Worm (Caenorhabditis elegans): ENCODE results near the gene pat-3.

The pat-3 gene

DNA sequence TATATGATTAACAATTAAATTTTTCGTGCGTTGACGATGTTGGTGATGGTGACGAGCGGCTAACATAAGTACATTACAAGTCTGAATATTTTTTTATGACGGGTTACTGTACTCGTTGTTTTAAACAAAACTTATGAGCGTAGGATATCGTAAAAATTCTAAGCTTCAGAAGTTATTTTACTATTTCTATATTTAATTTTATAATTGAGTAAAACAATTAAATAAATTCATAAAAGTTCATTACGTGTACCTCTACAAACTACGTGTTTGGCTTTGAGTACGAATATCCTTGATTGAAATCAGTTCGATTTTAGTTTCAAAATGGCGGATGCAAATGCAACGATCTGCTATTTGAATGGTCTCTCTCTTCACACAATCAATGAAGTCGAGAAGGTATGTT is 14.2 kb upstream of the pat-3 start, which contains the start of gene F37A8.1:
Gene F37A8.1, plus strand, starts transcription at position 301 of the 400 bp plus-strand sequence.
- TF ChIP-seq elt-3 (tag; optimal IDR thresholded peaks at IDR 0.05), result no peak
- TF ChIP-seq eor-1 (tag; optimal IDR thresholded peaks at IDR 0.05), result no peak
- no peak for TF ChIP-seq skn-1 (tag; optimal IDR thresholded peaks at IDR 0.05)
- no peak for TF ChIP-seq mml-1 (tag; optimal IDR thresholded peaks at IDR 0.05)

DNA sequence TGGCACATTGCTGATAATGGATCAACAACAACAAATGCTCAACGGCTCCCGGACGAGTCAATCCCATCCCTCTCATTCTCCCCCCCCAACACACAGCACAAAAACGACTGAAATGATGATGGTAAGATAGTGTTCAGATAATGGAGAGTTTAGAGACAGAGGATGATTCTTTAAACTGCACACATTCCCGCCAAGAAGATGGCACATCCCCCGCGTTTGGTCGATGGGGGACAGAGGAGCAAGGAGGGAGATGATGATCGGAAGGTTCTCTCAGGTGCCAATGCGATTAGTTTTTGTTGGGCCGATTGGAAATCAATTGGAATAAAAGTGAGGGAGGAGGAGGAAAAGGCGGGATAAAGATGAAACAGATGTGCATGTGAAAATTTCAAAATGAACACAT is 13.5 kb upstream of the pat-3 start:
- TF ChIP-seq unc-39 (tag; optimal IDR thresholded peaks at IDR 0.05) (no peak), egl-5 (tag; optimal IDR thresholded peaks at IDR 0.05) (peak; percentile 67)

DNA sequence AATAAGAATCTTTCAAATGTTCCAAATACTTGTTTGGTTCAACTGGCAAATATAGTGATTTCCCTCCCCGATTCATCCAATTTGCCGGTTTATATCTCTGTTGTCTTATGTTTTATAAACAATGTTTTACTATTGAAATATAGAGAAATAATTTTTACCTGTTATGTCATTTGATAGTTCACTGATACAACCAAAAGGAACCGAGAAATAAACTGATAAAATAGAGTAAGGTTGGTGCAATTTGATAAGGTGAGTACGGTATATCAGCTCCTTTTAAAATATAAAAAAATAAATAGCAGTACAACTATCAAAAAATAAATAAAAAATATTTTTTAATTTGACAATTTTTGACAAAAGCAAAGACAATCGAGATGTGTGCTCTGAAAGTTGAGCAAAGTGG is 12.9 kb upstream of the pat-3 start:
- TF ChIP-seq nhr-28 (tag; optimal IDR thresholded peaks at IDR 0.05), result no peak
- TF ChIP-seq fkh-10 (GFP tag; optimal IDR thresholded peaks at IDR 0.05), result no peak
- no peak for TF ChIP-seq sea-2 (GFP tag; optimal IDR thresholded peaks at IDR 0.05)
- no peak for TF ChIP-seq elt-2 (tag; optimal IDR thresholded peaks at IDR 0.05)
- TF ChIP-seq nhr-11 (tag; optimal IDR thresholded peaks at IDR 0.05), result no peak
- TF ChIP-seq ZK546.5 (tag; optimal IDR thresholded peaks at IDR 0.05), result no peak
- TF ChIP-seq lsy-12 (tag; optimal IDR thresholded peaks at IDR 0.05), result no peak
- TF ChIP-seq nhr-25 (tag; optimal IDR thresholded peaks at IDR 0.05), result no peak
- TF ChIP-seq pqm-1 (tag; optimal IDR thresholded peaks at IDR 0.05), result no peak
- no peak for TF ChIP-seq ceh-28 (tag; optimal IDR thresholded peaks at IDR 0.05)
- TF ChIP-seq daf-12 (tag; optimal IDR thresholded peaks at IDR 0.05), result no peak
- TF ChIP-seq zag-1 (tag; optimal IDR thresholded peaks at IDR 0.05), result no peak
- no peak for TF ChIP-seq ztf-11 (tag; optimal IDR thresholded peaks at IDR 0.05)
- TF ChIP-seq jun-1 (tag; optimal IDR thresholded peaks at IDR 0.05), result no peak
- no peak for TF ChIP-seq ceh-9 (tag; optimal IDR thresholded peaks at IDR 0.05)

DNA sequence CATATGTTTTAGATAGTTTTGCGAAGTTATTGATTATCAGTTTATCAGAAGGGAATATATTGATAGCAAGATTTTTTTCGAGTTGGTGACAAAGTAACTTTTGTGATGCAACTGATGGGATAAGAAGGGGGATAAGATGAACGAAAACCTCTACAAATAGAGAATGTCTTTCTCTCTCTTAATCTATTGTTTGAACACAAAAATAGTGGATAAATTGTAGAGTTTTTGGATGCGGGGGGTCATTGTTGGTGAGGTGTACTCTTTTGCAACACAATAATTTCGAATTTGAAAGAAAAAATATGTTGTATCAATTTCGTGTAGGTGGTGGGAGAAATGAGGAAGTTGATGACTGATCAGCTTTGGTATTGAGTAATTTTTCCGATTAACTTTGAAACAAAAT is 12.2 kb upstream of the pat-3 start, which contains the start of gene ZK1058.9:
Gene ZK1058.9, minus strand, starts transcription at position 101 of the 400 bp plus-strand sequence.
- no peak for TF ChIP-seq aly-2 (tag; optimal IDR thresholded peaks at IDR 0.05)
- no peak for TF ChIP-seq ZK546.5 (tag; optimal IDR thresholded peaks at IDR 0.05)
- TF ChIP-seq nhr-43 (tag; optimal IDR thresholded peaks at IDR 0.05; ENCODE audit: poor library complexity, severe bottlenecking), result no peak
- no peak for TF ChIP-seq nhr-23 (tag; optimal IDR thresholded peaks at IDR 0.05)
- no peak for TF ChIP-seq nhr-11 (tag; optimal IDR thresholded peaks at IDR 0.05)
- TF ChIP-seq elt-2 (tag; optimal IDR thresholded peaks at IDR 0.05), result no peak
- no peak for TF ChIP-seq fos-1 (tag; optimal IDR thresholded peaks at IDR 0.05)
- TF ChIP-seq jun-1 (tag; optimal IDR thresholded peaks at IDR 0.05), result no peak
- TF ChIP-seq ama-1 (optimal IDR thresholded peaks at IDR 0.05), result no peak
- TF ChIP-seq hmg-11 (tag; optimal IDR thresholded peaks at IDR 0.05), result no peak
- TF ChIP-seq mdl-1 (tag; optimal IDR thresholded peaks at IDR 0.05), result no peak
- no peak for TF ChIP-seq R02D3.7 (tag; optimal IDR thresholded peaks at IDR 0.05)
- TF ChIP-seq eor-1 (tag; optimal IDR thresholded peaks at IDR 0.05), result no peak
- no peak for TF ChIP-seq ceh-16 (tag; optimal IDR thresholded peaks at IDR 0.05)
- no peak for TF ChIP-seq lin-39 (tag; optimal IDR thresholded peaks at IDR 0.05)
- TF ChIP-seq unc-62 (GFP tag; optimal IDR thresholded peaks at IDR 0.05), result no peak
- no peak for TF ChIP-seq unc-39 (tag; optimal IDR thresholded peaks at IDR 0.05)
- no peak for TF ChIP-seq ztf-4 (tag; optimal IDR thresholded peaks at IDR 0.05)
- TF ChIP-seq nhr-28 (tag; optimal IDR thresholded peaks at IDR 0.05), result no peak
- no peak for TF ChIP-seq nhr-76 (tag; optimal IDR thresholded peaks at IDR 0.05)

DNA sequence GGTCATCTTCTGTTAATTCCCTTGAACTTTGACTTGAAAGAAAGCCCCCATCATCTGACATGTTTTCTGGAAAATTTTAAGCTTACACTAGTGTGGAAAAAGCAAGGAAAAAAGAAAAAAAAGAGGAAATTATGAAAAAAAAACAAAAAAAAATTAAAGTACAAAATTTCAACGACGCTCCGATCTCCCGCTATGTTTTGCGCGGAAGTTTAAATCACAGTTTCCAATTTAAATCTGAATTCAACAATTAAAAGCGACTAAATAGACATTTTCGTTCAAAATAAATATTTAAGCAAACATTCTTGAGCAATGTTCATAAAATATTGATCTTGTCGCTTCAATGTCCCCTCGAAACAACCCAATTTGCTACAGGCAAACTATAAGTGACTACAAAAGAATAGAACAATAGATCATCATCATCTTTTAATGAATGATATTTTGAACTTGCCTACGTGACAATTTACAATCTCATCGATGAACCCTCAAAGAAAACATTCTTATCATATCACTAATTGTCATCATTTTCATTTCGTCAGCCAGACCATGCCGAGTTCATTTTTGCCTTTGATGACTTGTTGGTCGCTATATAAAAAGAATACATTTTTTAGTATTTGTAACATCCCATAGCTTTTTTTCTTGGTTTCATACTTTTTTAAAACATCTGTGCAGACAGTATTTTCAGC is 7.8 kb upstream of the pat-3 start, which contains the start of the genes metl-6 and nit-1:
Gene metl-6, minus strand, starts transcription at position 66 of the 683 bp plus-strand sequence.
Gene nit-1, plus strand, starts transcription at position 562 of the 683 bp plus-strand sequence.
- TF ChIP-seq elt-3 (tag; optimal IDR thresholded peaks at IDR 0.05) (no peak), fkh-2 (tag; optimal IDR thresholded peaks at IDR 0.05) (no peak), R02D3.7 (tag; optimal IDR thresholded peaks at IDR 0.05) (no peak), tbx-2 (tag; optimal IDR thresholded peaks at IDR 0.05) (no peak), ztf-4 (tag; optimal IDR thresholded peaks at IDR 0.05) (no peak), fkh-10 (GFP tag; optimal IDR thresholded peaks at IDR 0.05) (no peak), ceh-28 (tag; optimal IDR thresholded peaks at IDR 0.05) (no peak), nhr-23 (tag; optimal IDR thresholded peaks at IDR 0.05) (no peak), egl-5 (tag; optimal IDR thresholded peaks at IDR 0.05) (no peak), nhr-11 (tag; optimal IDR thresholded peaks at IDR 0.05) (no peak), ceh-9 (tag; optimal IDR thresholded peaks at IDR 0.05) (no peak), lin-15B (tag; optimal IDR thresholded peaks at IDR 0.05) (peak; percentile 11), elt-1 (tag; optimal IDR thresholded peaks at IDR 0.05) (no peak), nhr-77 (tag; optimal IDR thresholded peaks at IDR 0.05) (no peak), unc-62 (GFP tag; optimal IDR thresholded peaks at IDR 0.05) (no peak), sea-2 (GFP tag; optimal IDR thresholded peaks at IDR 0.05) (no peak), mdl-1 (tag; optimal IDR thresholded peaks at IDR 0.05) (no peak), lin-39 (tag; optimal IDR thresholded peaks at IDR 0.05) (no peak), zag-1 (tag; optimal IDR thresholded peaks at IDR 0.05) (no peak), nfya-1 (tag; optimal IDR thresholded peaks at IDR 0.05; ENCODE audit: insufficient read depth) (peak; percentile 7), ama-1 (optimal IDR thresholded peaks at IDR 0.05) (no peak), lsy-12 (tag; optimal IDR thresholded peaks at IDR 0.05) (no peak), nhr-76 (tag; optimal IDR thresholded peaks at IDR 0.05) (no peak), ZK546.5 (tag; optimal IDR thresholded peaks at IDR 0.05) (no peak), daf-12 (tag; optimal IDR thresholded peaks at IDR 0.05) (no peak), mml-1 (tag; optimal IDR thresholded peaks at IDR 0.05) (no peak), aly-2 (tag; optimal IDR thresholded peaks at IDR 0.05) (no peak), egl-27 (tag; optimal IDR thresholded peaks at IDR 0.05) (no peak), elt-2 (tag; optimal IDR thresholded peaks at IDR 0.05) (peak; percentile 17), eor-1 (tag; optimal IDR thresholded peaks at IDR 0.05) (no peak)
